Worm (Caenorhabditis elegans): Measurements from ENCODE around the gene srx-41.
"Not testable (repeated sequence)": the region's sequence is repeated elsewhere in the genome, so short reads cannot be mapped to it uniquely, and the experiment has no call there.

The srx-41 gene

DNA sequence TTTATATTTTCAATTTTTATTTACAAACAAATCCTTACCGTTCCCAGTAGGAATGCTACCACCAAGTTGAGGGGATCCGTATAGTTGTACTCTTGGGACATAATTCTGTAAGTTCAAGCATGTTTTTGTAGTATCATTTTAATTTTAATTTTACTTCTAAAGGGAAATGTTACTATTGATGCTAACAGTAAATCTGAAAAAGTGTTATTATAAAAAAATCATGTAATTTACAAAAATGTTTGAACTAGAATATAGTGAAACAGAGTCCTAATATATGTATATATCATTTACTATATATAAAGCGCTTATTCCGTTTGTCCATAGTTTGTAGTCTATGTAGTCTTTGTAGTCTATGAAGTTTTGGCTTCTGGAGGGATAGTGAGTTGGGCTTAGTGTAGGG is 16.4 kb downstream of the srx-41 start, which contains the start of gene srx-93:
srx-93 (minus strand) TSS at position 101 of the 400 bp plus-strand sequence.
- not testable (repeated sequence) for TF ChIP-seq sea-2 (GFP tag; optimal IDR thresholded peaks at IDR 0.05); tbx-2 (tag; optimal IDR thresholded peaks at IDR 0.05); eor-1 (tag; optimal IDR thresholded peaks at IDR 0.05)

DNA sequence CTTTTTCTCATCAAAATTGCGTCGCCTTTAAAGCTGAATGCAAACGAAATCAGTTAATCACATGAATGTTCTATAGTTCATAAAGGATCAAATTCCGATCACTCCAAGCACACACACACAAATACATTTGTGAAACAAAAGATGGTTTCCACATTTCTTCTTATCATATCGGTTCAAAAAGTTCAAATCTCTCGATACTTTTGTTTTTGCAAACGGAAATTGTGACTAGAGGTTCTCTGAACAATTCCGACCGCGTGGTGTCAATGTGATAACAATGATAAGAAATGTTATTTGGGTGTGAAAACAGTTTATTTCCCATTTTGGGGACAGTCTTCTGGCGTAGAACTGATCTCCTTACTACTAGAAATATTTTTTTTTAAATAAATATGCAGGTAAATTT is 20.1 kb downstream of the srx-41 start:
- TF ChIP-seq nhr-43 (tag; optimal IDR thresholded peaks at IDR 0.05; ENCODE audit: poor library complexity, severe bottlenecking) (no peak), jun-1 (tag; optimal IDR thresholded peaks at IDR 0.05) (no peak), unc-62 (GFP tag; optimal IDR thresholded peaks at IDR 0.05) (no peak), nhr-11 (tag; optimal IDR thresholded peaks at IDR 0.05) (no peak), nfya-1 (tag; optimal IDR thresholded peaks at IDR 0.05; ENCODE audit: insufficient read depth) (no peak), lin-39 (tag; optimal IDR thresholded peaks at IDR 0.05) (no peak), nhr-25 (tag; optimal IDR thresholded peaks at IDR 0.05) (no peak), pqm-1 (tag; optimal IDR thresholded peaks at IDR 0.05) (no peak), ZK546.5 (tag; optimal IDR thresholded peaks at IDR 0.05) (no peak)

DNA sequence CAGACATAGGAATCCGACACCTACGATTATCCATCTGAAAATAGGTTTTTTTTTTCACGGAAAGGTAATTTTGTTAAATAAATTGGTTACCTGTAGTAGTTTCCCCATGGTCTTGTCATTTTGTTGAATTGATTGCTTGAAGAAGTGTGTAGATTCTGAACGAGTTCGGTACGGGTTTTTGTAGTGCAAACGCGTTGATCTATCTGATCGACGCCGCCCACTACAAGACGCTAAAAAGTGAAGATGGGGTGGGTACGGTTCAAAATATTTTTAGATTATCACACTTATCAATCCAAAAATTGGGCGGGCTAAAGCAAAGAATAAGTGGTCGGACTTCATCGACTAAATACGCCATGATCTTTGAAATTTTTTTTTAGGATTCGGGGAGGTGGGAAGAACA is 22.6 kb downstream of the srx-41 start, which contains the start of gene T22F3.11:
T22F3.11 (minus strand) TSS at position 157 of the 400 bp plus-strand sequence.
- TF ChIP-seq eor-1 (tag; optimal IDR thresholded peaks at IDR 0.05) (no peak), pqm-1 (tag; optimal IDR thresholded peaks at IDR 0.05) (no peak), lin-15B (tag; optimal IDR thresholded peaks at IDR 0.05) (no peak), snpc-4 (tag; optimal IDR thresholded peaks at IDR 0.05) (no peak), ceh-16 (tag; optimal IDR thresholded peaks at IDR 0.05) (no peak), mdl-1 (tag; optimal IDR thresholded peaks at IDR 0.05) (no peak)

DNA sequence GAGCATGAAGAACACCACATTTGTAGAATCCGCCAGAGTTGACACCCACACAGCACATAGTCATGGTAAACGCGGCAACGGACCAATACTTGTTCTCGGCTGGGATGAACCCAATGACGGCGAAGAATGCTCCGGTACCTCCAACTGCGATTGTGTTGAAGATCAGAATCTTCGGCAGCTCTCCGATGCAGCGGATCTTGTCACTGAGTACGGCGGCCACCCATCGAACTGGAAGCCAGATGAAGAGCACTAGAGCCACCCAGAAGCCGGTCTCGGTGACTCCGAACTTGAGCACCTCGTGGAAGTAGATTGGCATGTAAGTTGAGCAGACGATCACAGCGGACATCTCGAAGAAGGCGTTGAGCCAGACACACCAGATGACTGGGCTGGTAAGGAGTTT is 23.9 kb downstream of the srx-41 start:
- TF ChIP-seq skn-1 (tag; optimal IDR thresholded peaks at IDR 0.05) (no peak), hmg-11 (tag; optimal IDR thresholded peaks at IDR 0.05) (no peak), ZK546.5 (tag; optimal IDR thresholded peaks at IDR 0.05) (no peak), mml-1 (tag; optimal IDR thresholded peaks at IDR 0.05) (no peak), sea-2 (GFP tag; optimal IDR thresholded peaks at IDR 0.05) (no peak), egl-5 (tag; optimal IDR thresholded peaks at IDR 0.05) (no peak)

DNA sequence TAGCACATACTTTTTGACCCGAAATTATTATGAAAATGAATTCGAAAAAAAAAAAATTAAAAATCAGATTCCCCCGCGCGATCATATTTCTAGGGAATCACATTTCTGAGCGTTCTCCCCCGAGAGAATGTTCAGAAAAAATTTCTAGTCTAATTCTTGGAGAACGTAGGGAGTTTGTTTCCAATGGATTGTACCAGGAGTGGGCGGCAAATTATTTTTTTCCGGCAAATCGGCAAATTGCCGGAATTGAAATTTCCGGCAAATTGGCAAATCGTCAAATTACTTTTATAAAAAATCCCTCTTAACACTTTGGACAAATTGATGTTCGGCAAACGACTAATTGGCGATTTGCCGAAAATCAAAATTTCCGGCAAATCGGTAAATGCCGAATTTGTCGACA is 25.3 kb downstream of the srx-41 start, which contains the start of gene T22F3.10:
T22F3.10 (minus strand) TSS at position 101 of the 400 bp plus-strand sequence.
- TF ChIP-seq fos-1 (tag; optimal IDR thresholded peaks at IDR 0.05), result no peak
- TF ChIP-seq ztf-4 (tag; optimal IDR thresholded peaks at IDR 0.05), result no peak
- no peak for TF ChIP-seq unc-62 (GFP tag; optimal IDR thresholded peaks at IDR 0.05)
- no peak for TF ChIP-seq fkh-2 (tag; optimal IDR thresholded peaks at IDR 0.05)
- TF ChIP-seq lin-39 (tag; optimal IDR thresholded peaks at IDR 0.05), result no peak
- no peak for TF ChIP-seq nhr-23 (tag; optimal IDR thresholded peaks at IDR 0.05)
- TF ChIP-seq mml-1 (tag; optimal IDR thresholded peaks at IDR 0.05), result no peak

DNA sequence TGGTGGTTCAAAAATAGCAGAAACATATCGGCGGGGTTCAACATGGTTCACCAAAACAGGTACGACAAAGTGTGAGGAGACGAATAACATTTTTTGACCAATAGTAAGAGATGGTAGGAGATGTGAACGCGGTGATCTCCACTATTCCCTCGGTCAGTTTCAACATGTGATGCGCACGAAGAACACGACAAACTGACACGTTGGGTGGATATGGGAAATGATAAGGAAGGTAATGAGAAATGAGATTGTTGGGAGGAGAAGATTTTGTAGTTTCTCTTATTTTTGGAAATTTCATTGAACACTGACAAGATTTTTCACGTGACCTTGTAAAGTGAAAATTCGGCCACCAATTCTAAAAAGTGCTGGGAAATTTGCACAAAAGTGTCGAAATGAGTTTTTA is 26.3 kb downstream of the srx-41 start:
- peak; percentile 47 for TF ChIP-seq nhr-43 (tag; optimal IDR thresholded peaks at IDR 0.05; ENCODE audit: poor library complexity, severe bottlenecking)
- no peak for TF ChIP-seq nhr-28 (tag; optimal IDR thresholded peaks at IDR 0.05)
- peak; percentile 26 for TF ChIP-seq nhr-23 (tag; optimal IDR thresholded peaks at IDR 0.05)
- TF ChIP-seq ztf-11 (tag; optimal IDR thresholded peaks at IDR 0.05), result no peak
- no peak for TF ChIP-seq nhr-25 (tag; optimal IDR thresholded peaks at IDR 0.05)
- no peak for TF ChIP-seq eor-1 (tag; optimal IDR thresholded peaks at IDR 0.05)

DNA sequence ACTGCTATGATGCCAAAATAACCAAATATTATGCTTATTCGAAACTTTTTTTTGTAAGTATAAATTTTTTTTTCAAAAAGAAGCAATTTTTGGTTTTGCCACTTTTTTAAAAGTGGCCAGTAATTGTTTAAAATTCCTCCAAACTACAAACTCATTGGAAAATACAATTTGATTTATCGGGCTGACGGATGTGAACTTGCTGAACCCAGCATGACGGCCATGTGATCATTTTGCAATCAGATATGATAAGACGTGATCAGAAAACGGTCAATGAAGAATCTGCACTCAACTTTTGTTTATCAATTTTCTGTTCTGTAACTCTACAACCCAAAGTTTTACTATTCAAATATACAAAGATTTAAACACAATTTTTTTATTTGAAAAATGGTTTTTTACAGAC is 30.6 kb downstream of the srx-41 start:
- TF ChIP-seq nhr-76 (tag; optimal IDR thresholded peaks at IDR 0.05), result no peak
- TF ChIP-seq nhr-67 (tag; optimal IDR thresholded peaks at IDR 0.05), result no peak
- TF ChIP-seq jun-1 (tag; optimal IDR thresholded peaks at IDR 0.05), result no peak
- TF ChIP-seq ZK546.5 (tag; optimal IDR thresholded peaks at IDR 0.05), result no peak
- no peak for TF ChIP-seq zag-1 (tag; optimal IDR thresholded peaks at IDR 0.05)
- no peak for TF ChIP-seq elt-3 (tag; optimal IDR thresholded peaks at IDR 0.05)
- no peak for TF ChIP-seq ceh-82 (tag; optimal IDR thresholded peaks at IDR 0.05)
- TF ChIP-seq nhr-43 (tag; optimal IDR thresholded peaks at IDR 0.05; ENCODE audit: poor library complexity, severe bottlenecking), result no peak
- no peak for TF ChIP-seq ama-1 (optimal IDR thresholded peaks at IDR 0.05)

Data from whole organism, L3 larva.